Fruit fly (Drosophila melanogaster) whole organism, embryonic: Measurements from ENCODE around the gene Rab7.

Experiments
- Abd-B ChIP-seq: fragments of 200-800 bp; sonication (Bioruptor generic); optimal IDR thresholded peaks from 2 replicates; lab custom pipeline; 2018; ENCODE audit warnings: missing biosample characterization, mild to moderate bottlenecking, missing genetic modification characterization, moderate library complexity
- CG11560 ChIP-seq: fragments of 200-800 bp; sonication (Bioruptor generic); IDR thresholded peaks from 3 replicates; pipeline ENCODE4 v1.3.6; 2022; ENCODE audit warnings: missing biosample characterization, missing genetic modification characterization
- CG11695 ChIP-seq: fragments of 200-800 bp; sonication (Bioruptor generic); IDR thresholded peaks from 3 replicates; pipeline ENCODE4 v1.3.6; 2022; ENCODE audit warnings: missing biosample characterization, missing genetic modification characterization
- CG11696 ChIP-seq: fragments of 200-800 bp; sonication (Bioruptor generic); IDR thresholded peaks from 2 replicates; pipeline ENCODE4 v1.3.6; 2022; ENCODE audit warnings: missing biosample characterization, missing genetic modification characterization
- CG12299 ChIP-seq: fragments of 200-800 bp; sonication (Bioruptor generic); optimal IDR thresholded peaks from 2 replicates; lab custom pipeline; 2018; ENCODE audit warnings: missing biosample characterization, mild to moderate bottlenecking, missing genetic modification characterization
- CG1233 ChIP-seq: fragments of 200-800 bp; sonication (Bioruptor generic); optimal IDR thresholded peaks from 4 replicates; lab custom pipeline; 2018; ENCODE audit warnings: missing biosample characterization, mild to moderate bottlenecking, missing genetic modification characterization
- CG13287 ChIP-seq: fragments of 200-800 bp; sonication (Bioruptor generic); IDR thresholded peaks from 2 replicates; pipeline ENCODE4 v1.3.6; 2022; ENCODE audit warnings: missing biosample characterization, missing genetic modification characterization; ENCODE audit not compliant: partially characterized antibody
- CG13296 ChIP-seq: fragments of 200-800 bp; sonication (Bioruptor generic); optimal IDR thresholded peaks from 3 replicates; lab custom pipeline; 2018; ENCODE audit warnings: missing biosample characterization, mild to moderate bottlenecking, missing genetic modification characterization
- CG14667 ChIP-seq: fragments of 200-800 bp; sonication (Bioruptor generic); IDR thresholded peaks from 2 replicates; pipeline ENCODE4 v1.3.6; 2022; ENCODE audit warnings: missing biosample characterization, missing genetic modification characterization
- CG14710 ChIP-seq: fragments of 200-800 bp; sonication (Bioruptor generic); optimal IDR thresholded peaks from 3 replicates; lab custom pipeline; 2019; ENCODE audit warnings: missing biosample characterization, mild to moderate bottlenecking, missing genetic modification characterization, moderate library complexity
- CG15601 ChIP-seq: fragments of 200-800 bp; sonication (Bioruptor generic); optimal IDR thresholded peaks from 3 replicates; lab custom pipeline; 2019; ENCODE audit warnings: missing biosample characterization, mild to moderate bottlenecking, missing genetic modification characterization, moderate library complexity
- CG17359 ChIP-seq: fragments of 200-800 bp; sonication (Bioruptor generic); optimal IDR thresholded peaks from 3 replicates; lab custom pipeline; 2018; ENCODE audit warnings: missing biosample characterization, mild to moderate bottlenecking, missing genetic modification characterization, moderate library complexity
- CG18619 ChIP-seq: fragments of 200-800 bp; sonication (Bioruptor generic); optimal IDR thresholded peaks from 3 replicates; lab custom pipeline; 2017; ENCODE audit warnings: missing biosample characterization, mild to moderate bottlenecking, missing genetic modification characterization
- CG31441 ChIP-seq: fragments of 200-800 bp; sonication (Bioruptor generic); IDR thresholded peaks from 2 replicates; pipeline ENCODE4 v1.3.6; 2022; ENCODE audit warnings: missing biosample characterization, missing genetic modification characterization
- CG32772 ChIP-seq: fragments of 200-800 bp; sonication (Bioruptor generic); IDR thresholded peaks from 2 replicates; pipeline ENCODE4 v1.3.6; 2022; ENCODE audit warnings: missing biosample characterization, missing genetic modification characterization
- CG3407 ChIP-seq: fragments of 200-800 bp; sonication (Bioruptor generic); optimal IDR thresholded peaks from 2 replicates; lab custom pipeline; 2018; ENCODE audit warnings: missing biosample characterization, mild to moderate bottlenecking, missing genetic modification characterization
- CG6689 ChIP-seq: fragments of 200-800 bp; sonication (Bioruptor generic); IDR thresholded peaks from 2 replicates; pipeline ENCODE4 v1.3.6; 2022; ENCODE audit warnings: missing biosample characterization, missing genetic modification characterization
- CG7357 ChIP-seq: fragments of 200-800 bp; sonication (Bioruptor generic); IDR thresholded peaks from 3 replicates; pipeline ENCODE4 v1.3.6; 2022; ENCODE audit warnings: missing biosample characterization, missing genetic modification characterization
- CG7786 ChIP-seq: fragments of 200-800 bp; sonication (Bioruptor generic); optimal IDR thresholded peaks from 2 replicates; lab custom pipeline; 2016; ENCODE audit warnings: missing biosample characterization, missing genetic modification characterization
- CG8290 ChIP-seq, 3 experiments: fragments of 200-800 bp; sonication (Bioruptor generic); optimal IDR thresholded peaks; 2 replicates each; lab custom pipeline; 2016 to 2019; ENCODE audit warnings: missing biosample characterization in 3 of 3, missing genetic modification characterization in 3 of 3, mild to moderate bottlenecking in 2 of 3, moderate library complexity in 1 of 3
- CG8359 ChIP-seq: fragments of 200-800 bp; sonication (Bioruptor generic); optimal IDR thresholded peaks from 2 replicates; lab custom pipeline; 2017; ENCODE audit warnings: missing biosample characterization, mild to moderate bottlenecking, missing genetic modification characterization, borderline replicate concordance
- CG9932 ChIP-seq: fragments of 200-800 bp; sonication (Bioruptor generic); IDR thresholded peaks from 2 replicates; pipeline ENCODE4 v1.3.6; 2022; ENCODE audit warnings: missing biosample characterization, missing genetic modification characterization
- Deaf1 ChIP-seq: fragments of 200-800 bp; optimal IDR thresholded peaks from 3 replicates; lab custom pipeline; 2019; ENCODE audit warnings: missing biosample characterization, mild to moderate bottlenecking, missing genetic modification characterization, moderate library complexity
- Drgx ChIP-seq: fragments of 200-800 bp; sonication (Bioruptor generic); IDR thresholded peaks from 2 replicates; pipeline ENCODE4 v1.3.6; 2022; ENCODE audit warnings: missing biosample characterization, missing genetic modification characterization
- Fer1 ChIP-seq: fragments of 200-800 bp; sonication (Bioruptor generic); optimal IDR thresholded peaks from 2 replicates; lab custom pipeline; 2017; ENCODE audit warnings: missing biosample characterization, mild to moderate bottlenecking, missing genetic modification characterization
- HHEX ChIP-seq: fragments of 200-800 bp; sonication (Bioruptor generic); optimal IDR thresholded peaks from 3 replicates; lab custom pipeline; 2017; ENCODE audit warnings: missing biosample characterization, mild to moderate bottlenecking, missing genetic modification characterization, missing genetic modification reagents
- Hmr ChIP-seq: fragments of 200-800 bp; sonication (Bioruptor generic); optimal IDR thresholded peaks from 3 replicates; lab custom pipeline; 2017; ENCODE audit warnings: mild to moderate bottlenecking, missing biosample characterization, missing genetic modification reagents, missing genetic modification characterization
- PHDP ChIP-seq: fragments of 200-800 bp; sonication (Bioruptor generic); optimal IDR thresholded peaks from 3 replicates; lab custom pipeline; 2018; ENCODE audit warnings: missing biosample characterization, mild to moderate bottlenecking, missing genetic modification characterization, moderate library complexity
- Ptx1 ChIP-seq: fragments of 200-800 bp; sonication (Bioruptor generic); IDR thresholded peaks from 2 replicates; pipeline ENCODE4 v1.3.6; 2022; ENCODE audit warnings: missing biosample characterization, missing genetic modification characterization
- Spps ChIP-seq: fragments of 200-800 bp; sonication (Bioruptor generic); optimal IDR thresholded peaks from 2 replicates; lab custom pipeline; 2018; ENCODE audit warnings: missing biosample characterization, mild to moderate bottlenecking, missing genetic modification characterization
- Usf ChIP-seq: fragments of 200-800 bp; sonication (Bioruptor generic); optimal IDR thresholded peaks from 2 replicates; lab custom pipeline; 2017; ENCODE audit warnings: missing genotype, missing biosample characterization, missing genetic modification characterization
- Vsx1 ChIP-seq: fragments of 200-800 bp; sonication (Bioruptor generic); optimal IDR thresholded peaks from 2 replicates; lab custom pipeline; 2017; ENCODE audit warnings: missing biosample characterization, mild to moderate bottlenecking, missing genetic modification characterization, missing genetic modification reagents
- Xbp1 ChIP-seq: fragments of 200-800 bp; sonication (Bioruptor generic); optimal IDR thresholded peaks from 3 replicates; lab custom pipeline; 2016; ENCODE audit warnings: missing biosample characterization, mild to moderate bottlenecking, missing genetic modification characterization
- abd-A ChIP-seq: fragments of 200-800 bp; sonication (Bioruptor generic); optimal IDR thresholded peaks from 3 replicates; lab custom pipeline; 2019; ENCODE audit warnings: missing biosample characterization, mild to moderate bottlenecking, missing genetic modification characterization, moderate library complexity
- bigmax ChIP-seq: fragments of 200-800 bp; sonication (Bioruptor generic); optimal IDR thresholded peaks from 2 replicates; lab custom pipeline; 2018; ENCODE audit warnings: missing biosample characterization, mild to moderate bottlenecking, missing genetic modification characterization
- hkb ChIP-seq, 2 experiments: fragments of 200-800 bp in 1 of 2; fragments of >200 bp in 1 of 2; sonication (Bioruptor generic) in 1 of 2; IDR thresholded peaks in 1 of 2; optimal IDR thresholded peaks in 1 of 2; 2 replicates each; pipeline versions ENCODE4 v1.3.6 to Lab custom; 2017 to 2022; ENCODE audit warnings: missing biosample characterization in 1 of 2, missing genetic modification characterization in 1 of 2
- insv ChIP-seq, 2 experiments: fragments of 200-800 bp; sonication (Bioruptor generic); optimal IDR thresholded peaks; 3 replicates each; lab custom pipeline; 2016 to 2018; ENCODE audit warnings: missing biosample characterization in 2 of 2, missing genetic modification characterization in 2 of 2
- jing ChIP-seq: fragments of 200-800 bp; sonication (Bioruptor generic); optimal IDR thresholded peaks from 2 replicates; lab custom pipeline; 2018; ENCODE audit warnings: missing biosample characterization, mild to moderate bottlenecking, missing genetic modification characterization
- nerfin-1 ChIP-seq: fragments of 200-800 bp; sonication (Bioruptor generic); optimal IDR thresholded peaks from 3 replicates; lab custom pipeline; 2019; ENCODE audit warnings: missing biosample characterization, mild to moderate bottlenecking, missing genetic modification characterization, moderate library complexity
- onecut ChIP-seq: fragments of 200-800 bp; sonication (Bioruptor generic); IDR thresholded peaks from 2 replicates; pipeline ENCODE4 v1.3.6; 2022; ENCODE audit warnings: missing biosample characterization, missing genetic modification characterization
- ranshi ChIP-seq: fragments of 200-800 bp; sonication (Bioruptor generic); IDR thresholded peaks from 2 replicates; pipeline ENCODE4 v1.3.6; 2022; ENCODE audit warnings: missing biosample characterization, missing genetic modification characterization
- schlank ChIP-seq: fragments of 200-800 bp; sonication (Bioruptor generic); optimal IDR thresholded peaks from 2 replicates; lab custom pipeline; 2018; ENCODE audit warnings: missing biosample characterization, mild to moderate bottlenecking, missing genetic modification characterization
- scrt ChIP-seq: fragments of 200-800 bp; sonication (Bioruptor generic); optimal IDR thresholded peaks from 2 replicates; lab custom pipeline; 2018; ENCODE audit warnings: missing biosample characterization, mild to moderate bottlenecking, missing genetic modification characterization, moderate library complexity
- sd ChIP-seq: fragments of 200-800 bp; sonication (Bioruptor generic); optimal IDR thresholded peaks from 3 replicates; lab custom pipeline; 2018; ENCODE audit warnings: missing biosample characterization, mild to moderate bottlenecking, missing genetic modification characterization, moderate library complexity
- stc ChIP-seq: fragments of 200-800 bp; sonication (Bioruptor generic); IDR thresholded peaks from 2 replicates; pipeline ENCODE4 v1.3.6; 2022; ENCODE audit warnings: missing biosample characterization, missing genetic modification characterization
- stwl ChIP-seq: fragments of 200-800 bp; sonication (Bioruptor generic); optimal IDR thresholded peaks from 3 replicates; lab custom pipeline; 2018; ENCODE audit warnings: missing biosample characterization, mild to moderate bottlenecking, missing genetic modification characterization, moderate library complexity
- tap ChIP-seq: fragments of 200-800 bp; optimal IDR thresholded peaks from 3 replicates; lab custom pipeline; 2019; ENCODE audit warnings: missing biosample characterization, mild to moderate bottlenecking, missing genetic modification characterization, moderate library complexity

Rab7 gene

DNA sequence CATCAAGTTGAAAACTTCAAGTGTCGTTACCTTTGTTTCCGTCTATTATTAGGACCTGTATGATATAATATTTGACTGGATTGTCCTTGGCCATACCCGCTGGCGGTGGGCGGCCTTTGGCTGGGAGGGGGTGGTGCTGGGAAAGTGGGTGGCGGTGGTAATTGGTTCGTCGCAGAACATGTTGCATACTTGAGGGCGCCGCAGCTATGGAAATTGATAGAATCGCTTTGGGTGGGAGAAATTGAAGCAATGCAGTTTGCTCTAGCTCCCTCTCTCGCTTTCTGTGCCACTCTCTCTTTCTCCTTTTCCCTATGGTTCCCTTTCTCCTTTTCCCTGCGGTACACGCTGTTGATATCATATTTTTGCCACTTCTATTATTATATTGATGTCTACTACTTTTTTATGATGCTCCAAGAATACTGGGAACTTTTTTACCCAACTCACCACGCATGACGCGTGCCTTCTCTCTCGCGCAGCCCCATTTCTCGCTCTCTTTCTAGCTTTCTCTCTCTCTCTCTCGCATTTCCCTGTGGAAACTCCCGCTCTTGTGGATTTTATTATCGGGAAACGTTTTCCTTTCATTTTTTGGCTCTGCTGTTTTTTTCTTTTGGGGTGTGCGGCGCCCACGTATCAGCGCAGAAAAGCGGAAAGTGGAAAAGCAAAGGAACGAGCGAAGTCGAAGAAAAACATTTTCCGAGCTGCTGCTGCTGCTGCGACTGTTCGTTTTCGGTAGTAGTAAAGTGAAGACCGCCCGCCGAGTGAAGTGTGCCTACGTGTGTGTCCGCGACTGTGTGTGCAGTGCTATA is 27.7 kb upstream of the Rab7 start (continued):
- TF ChIP-seq CG1233 (GFP tag; lab: Kevin White, UChicago) (no peak), abd-A (tag; lab: Kevin White, UChicago) (peak; percentile 63), CG8290 (GFP tag; optimal IDR thresholded peaks at IDR 0.05; lab: Kevin White, UChicago) (peak; percentile 71), CG8290 (tag; optimal IDR thresholded peaks at IDR 0.05; lab: Kevin White, UChicago) (peak; percentile 28 to 90), CG7786 (GFP tag; lab: Kevin White, UChicago) (no peak), bigmax (GFP tag; lab: Kevin White, UChicago) (no peak), hkb (optimal IDR thresholded peaks at IDR 0.05; lab: Kevin White, UChicago) (no peak), hkb (GFP tag; IDR thresholded peaks at IDR 0.05; lab: Robert Waterston, UW) (0 out of 2 replicates have a peak, but pooled peaks have one; percentile 8), Ptx1 (no peak), CG11696 (peak; percentile 57), CG11560 (no peak), schlank (tag; lab: Kevin White, UChicago) (no peak), onecut (peak; percentile 57; the same call in 1 of the 2 replicates), Vsx1 (GFP tag; lab: Kevin White, UChicago) (no peak), CG12299 (tag; lab: Kevin White, UChicago) (no peak), scrt (GFP tag; lab: Kevin White, UChicago) (peak; percentile 74), PHDP (no peak)
- TF ChIP-seq, all 482 proteins: peak for 24

DNA sequence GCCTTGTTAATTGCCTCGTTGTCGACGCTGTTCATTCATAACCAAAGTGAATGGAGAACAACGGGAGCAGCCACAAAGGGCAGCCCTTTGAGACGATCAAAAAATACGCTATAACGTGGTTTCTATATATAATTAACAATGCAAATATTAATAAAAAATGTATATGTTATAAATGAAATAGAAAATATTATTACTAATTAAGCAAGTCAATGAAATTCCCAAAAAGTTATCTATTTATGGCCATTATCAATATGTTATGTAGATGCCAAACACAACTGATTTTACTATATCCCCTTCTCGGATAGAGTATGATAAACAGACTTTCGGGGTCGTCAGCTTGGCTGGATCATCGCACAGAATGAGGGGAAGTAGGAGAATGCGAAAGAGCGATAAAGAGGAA is 23.4 kb upstream of the Rab7 start:
- TF ChIP-seq Hmr (GFP tag; lab: Kevin White, UChicago) (peak; percentile 62), CG15601 (tag; lab: Kevin White, UChicago) (peak; percentile 25), stc (GFP tag; lab: Robert Waterston, UW) (peak; percentile 51), Spps (no peak), stwl (tag; lab: Kevin White, UChicago) (no peak), CG14667 (GFP tag; lab: Robert Waterston, UW) (0 out of 2 replicates have a peak, but pooled peaks have one; percentile 45), nerfin-1 (tag; lab: Kevin White, UChicago) (peak; percentile 33), Fer1 (GFP tag; lab: Kevin White, UChicago) (peak; percentile 63), Drgx (0 out of 2 replicates have a peak, but pooled peaks have one; percentile 11), insv (GFP tag; optimal IDR thresholded peaks at IDR 0.05; lab: Kevin White, UChicago) (no peak), Xbp1 (peak; percentile 15), tap (tag; lab: Kevin White, UChicago) (peak; percentile 57), CG3407 (peak; percentile 32), CG13296 (peak; percentile 57), ranshi (GFP tag; lab: Robert Waterston, UW) (peak; percentile 26; the same call in 1 of the 2 replicates), CG13287 (GFP tag; lab: Robert Waterston, UW) (no peak), jing (no peak), CG32772 (GFP tag; lab: Robert Waterston, UW) (0 out of 2 replicates have a peak, but pooled peaks have one; percentile 16), CG8359 (GFP tag; lab: Kevin White, UChicago) (no peak), CG18619 (GFP tag; lab: Kevin White, UChicago) (peak; percentile 31), CG9932 (GFP tag; lab: Robert Waterston, UW) (peak; percentile 60), Abd-B (peak; percentile 33), HHEX (GFP tag; lab: Kevin White, UChicago) (peak; percentile 63), sd (peak; percentile 36), CG7357 (peak; percentile 52; the same call in 2 of the 3 replicates), CG11695 (GFP tag; lab: Robert Waterston, UW) (peak; percentile 65; the same call in 1 of the 3 replicates), Deaf1 (peak; percentile 39), CG6689 (GFP tag; lab: Robert Waterston, UW) (peak; percentile 52), Usf (GFP tag; lab: Kevin White, UChicago) (no peak), CG17359 (peak; percentile 68), CG14710 (tag; lab: Kevin White, UChicago) (peak; percentile 2), CG31441 (peak; percentile 61)
